Worm (Caenorhabditis elegans): ENCODE measurements around the gene F19C7.3.

F19C7.3 gene

ce11 chrIV:4585991-4586390 lies 10.9 kb upstream of the F19C7.3 start:
- no peak for TF ChIP-seq swsn-7 (tag; optimal IDR thresholded peaks at IDR 0.05)
- no peak for TF ChIP-seq skn-1 (tag; optimal IDR thresholded peaks at IDR 0.05)
- TF ChIP-seq lir-3 (tag; optimal IDR thresholded peaks at IDR 0.05; ENCODE audit: poor library complexity), result no peak
- no peak for TF ChIP-seq nhr-11 (tag; optimal IDR thresholded peaks at IDR 0.05)
- no peak for TF ChIP-seq Y116A8C.19 (tag; optimal IDR thresholded peaks at IDR 0.05; ENCODE audit: borderline replicate concordance)
- no peak for TF ChIP-seq zip-4 (GFP tag; optimal IDR thresholded peaks at IDR 0.05)
- TF ChIP-seq lin-39 (tag; optimal IDR thresholded peaks at IDR 0.05), result no peak
- TF ChIP-seq nhr-84 (tag; optimal IDR thresholded peaks at IDR 0.05), result no peak
- TF ChIP-seq fkh-4 (tag; optimal IDR thresholded peaks at IDR 0.05; ENCODE audit: borderline replicate concordance), result no peak
- TF ChIP-seq ceh-82 (tag; optimal IDR thresholded peaks at IDR 0.05), result peak in 1 of 3 experiments; percentile 37
- no peak for TF ChIP-seq elt-3 (tag; optimal IDR thresholded peaks at IDR 0.05)
- TF ChIP-seq xbp-1 (tag; optimal IDR thresholded peaks at IDR 0.05), result no peak
- TF ChIP-seq irx-1 (tag; optimal IDR thresholded peaks at IDR 0.05), result no peak
- no peak for TF ChIP-seq blmp-1 (tag; optimal IDR thresholded peaks at IDR 0.05)
- no peak for TF ChIP-seq hlh-4 (tag; optimal IDR thresholded peaks at IDR 0.05)
- TF ChIP-seq jun-1 (tag; optimal IDR thresholded peaks at IDR 0.05), result no peak
- TF ChIP-seq fkh-10 (GFP tag; optimal IDR thresholded peaks at IDR 0.05), result peak; percentile 96
- no peak for TF ChIP-seq nhr-20 (tag; optimal IDR thresholded peaks at IDR 0.05)
- TF ChIP-seq nhr-77 (tag; optimal IDR thresholded peaks at IDR 0.05), result no peak
- no peak for TF ChIP-seq ceh-90 (tag; optimal IDR thresholded peaks at IDR 0.05)
- no peak for TF ChIP-seq unc-62 (GFP tag; optimal IDR thresholded peaks at IDR 0.05)
- TF ChIP-seq mab-9 (GFP tag; IDR thresholded peaks at IDR 0.05), result no peak
- TF ChIP-seq hpl-2 (GFP tag; optimal IDR thresholded peaks at IDR 0.05), result no peak
- TF ChIP-seq grh-1 (GFP tag; IDR thresholded peaks at IDR 0.05), result no peak
- no peak for TF ChIP-seq mdl-1 (tag; optimal IDR thresholded peaks at IDR 0.05)
- TF ChIP-seq tlp-1 (tag; optimal IDR thresholded peaks at IDR 0.05), result no peak
- TF ChIP-seq pax-3 (tag; optimal IDR thresholded peaks at IDR 0.05), result no peak
- peak; percentile 19 for TF ChIP-seq ceh-8 (GFP tag; optimal IDR thresholded peaks at IDR 0.05)
- TF ChIP-seq lin-15B (tag; optimal IDR thresholded peaks at IDR 0.05), result no peak
- no peak for TF ChIP-seq dpl-1 (GFP tag; optimal IDR thresholded peaks at IDR 0.05)
- no peak for TF ChIP-seq ceh-63 (GFP tag; optimal IDR thresholded peaks at IDR 0.05)
- TF ChIP-seq sptf-1 (tag; optimal IDR thresholded peaks at IDR 0.05), result no peak
- TF ChIP-seq dsc-1 (tag; optimal IDR thresholded peaks at IDR 0.05), result no peak
- TF ChIP-seq ztf-11 (tag; optimal IDR thresholded peaks at IDR 0.05), result no peak
- no peak for TF ChIP-seq unc-30 (tag; optimal IDR thresholded peaks at IDR 0.05)
- TF ChIP-seq hlh-17 (GFP tag; optimal IDR thresholded peaks at IDR 0.05; ENCODE audit: borderline replicate concordance), result no peak
- no peak for TF ChIP-seq sox-4 (tag; optimal IDR thresholded peaks at IDR 0.05)
- no peak for TF ChIP-seq unc-98 (GFP tag; IDR thresholded peaks at IDR 0.05)
- no peak for TF ChIP-seq C04F5.9 (tag; optimal IDR thresholded peaks at IDR 0.05)
- peak; percentile 20 for TF ChIP-seq nhr-47 (tag; optimal IDR thresholded peaks at IDR 0.05)
- TF ChIP-seq egl-27 (tag; optimal IDR thresholded peaks at IDR 0.05), result no peak
- no peak for TF ChIP-seq alr-1 (tag; optimal IDR thresholded peaks at IDR 0.05; ENCODE audit: borderline replicate concordance)
- TF ChIP-seq aly-2 (tag; optimal IDR thresholded peaks at IDR 0.05), result no peak
- no peak for TF ChIP-seq ceh-88 (GFP tag; IDR thresholded peaks at IDR 0.05)
- TF ChIP-seq nhr-28 (tag; optimal IDR thresholded peaks at IDR 0.05), result no peak
- TF ChIP-seq efl-3 (GFP tag; optimal IDR thresholded peaks at IDR 0.05), result no peak
- peak; percentile 7 for TF ChIP-seq snu-23 (GFP tag; optimal IDR thresholded peaks at IDR 0.05)
- peak; percentile 80 for TF ChIP-seq zag-1 (tag; optimal IDR thresholded peaks at IDR 0.05)
- TF ChIP-seq aha-1 (tag; optimal IDR thresholded peaks at IDR 0.05), result no peak
- TF ChIP-seq lin-14 (GFP tag; optimal IDR thresholded peaks at IDR 0.05), result peak; percentile 94
- no peak for TF ChIP-seq nhr-19 (GFP tag; conservative IDR thresholded peaks at IDR 0.05)
- no peak for TF ChIP-seq unc-86 (tag; optimal IDR thresholded peaks at IDR 0.05)
- no peak for TF ChIP-seq unc-130 (tag; optimal IDR thresholded peaks at IDR 0.05)
- no peak for TF ChIP-seq ets-5 (GFP tag; IDR thresholded peaks at IDR 0.05)

Measured in whole organism, L1 larva.